Fruit fly (Drosophila melanogaster): ENCODE results near the gene CG42488.

The CG42488 gene

DNA sequence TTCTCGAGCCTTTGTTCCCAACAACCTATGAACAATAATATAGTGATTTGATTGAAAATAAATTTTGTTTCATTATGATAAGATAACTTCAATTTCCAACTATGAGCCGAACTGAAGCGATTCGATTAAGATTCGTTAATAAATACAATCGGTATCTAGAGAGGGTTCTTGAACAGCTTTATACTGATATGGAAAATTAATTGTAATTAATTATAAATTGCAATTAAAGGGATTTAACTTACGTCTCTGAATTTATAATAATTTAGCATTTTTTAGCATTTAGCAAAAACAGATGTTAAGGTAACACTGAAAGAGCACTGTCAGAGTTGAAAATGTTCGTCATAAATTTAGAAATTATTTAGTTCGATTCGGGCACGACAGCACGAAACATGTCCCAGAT, 23.1 kb downstream of the CG42488 start, which contains the start of gene CG5111:
CG5111 (plus strand) TSS at position 301 of the 400 bp plus-strand sequence.
- TF ChIP-seq CG11902 (GFP tag; optimal IDR thresholded peaks at IDR 0.05) (no peak), net (GFP tag; optimal IDR thresholded peaks at IDR 0.05) (no peak), fd59A (GFP tag; optimal IDR thresholded peaks at IDR 0.05) (no peak)

DNA sequence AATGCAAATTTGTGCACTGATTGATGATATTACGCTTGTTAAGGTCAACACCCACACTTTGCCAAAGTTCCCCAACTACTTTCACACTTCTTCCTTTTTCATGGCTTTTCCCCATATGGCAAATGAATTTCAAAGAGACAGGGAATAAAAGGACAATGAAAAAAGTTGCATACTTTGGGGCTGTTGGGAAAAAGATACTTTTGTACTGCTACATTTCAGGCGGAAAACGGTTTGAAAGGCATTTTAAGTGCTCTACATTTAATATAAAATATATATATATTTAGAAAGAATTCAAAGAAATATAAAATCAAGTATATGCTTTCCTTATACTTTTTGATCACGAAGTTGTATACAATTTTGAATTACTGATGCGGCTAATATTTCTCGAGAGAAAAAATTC, 29.9 kb downstream of the CG42488 start:
- TF ChIP-seq Lpt (GFP tag; optimal IDR thresholded peaks at IDR 0.05) (no peak), Met (GFP tag; optimal IDR thresholded peaks at IDR 0.05) (no peak), fd59A (GFP tag; optimal IDR thresholded peaks at IDR 0.05) (no peak), Smox (GFP tag; optimal IDR thresholded peaks at IDR 0.05) (no peak), CG6808 (GFP tag; optimal IDR thresholded peaks at IDR 0.05) (no peak), vri (GFP tag; optimal IDR thresholded peaks at IDR 0.05) (no peak), Eip78C (GFP tag) (no peak)

DNA sequence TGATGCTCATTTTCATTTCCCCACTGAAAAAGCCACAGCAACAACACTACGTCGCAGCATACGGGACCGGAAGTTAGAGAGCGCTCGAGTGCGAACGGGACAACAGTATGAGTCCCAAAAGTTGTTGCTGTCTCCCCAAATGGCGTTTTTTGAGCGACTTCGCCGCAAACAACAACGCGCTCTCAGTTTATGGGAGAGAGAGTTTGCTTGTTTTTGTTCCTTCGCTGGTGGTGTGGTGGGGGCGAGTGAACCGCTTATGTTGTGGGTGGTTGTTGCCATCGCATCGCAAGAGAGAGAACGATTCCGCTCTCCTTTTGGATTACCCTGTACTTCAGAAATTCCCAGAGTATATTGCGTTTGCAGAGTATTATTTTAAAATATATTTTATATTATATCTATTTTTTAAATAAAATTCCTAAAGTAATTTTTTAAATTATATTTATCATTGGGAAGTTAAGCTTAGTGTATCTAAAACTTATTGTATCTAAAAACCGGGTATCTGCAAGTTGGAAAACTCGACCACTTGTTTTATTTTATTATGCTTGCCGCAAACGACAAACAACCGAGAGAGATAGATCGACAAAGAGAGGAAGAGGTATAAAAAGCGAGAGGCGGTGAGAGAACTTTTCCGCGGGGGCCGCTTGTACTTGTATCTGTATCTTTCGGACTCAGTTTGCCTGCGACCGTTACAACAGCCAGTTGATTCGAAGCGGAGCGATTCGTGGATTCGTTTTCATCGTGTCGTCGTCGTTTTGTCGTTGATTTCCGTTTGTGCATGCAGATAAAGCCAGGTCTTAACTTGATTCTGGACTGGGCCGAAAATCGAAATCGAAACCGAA, 32.8 kb downstream of the CG42488 start, which contains the start of gene msi:
msi (plus strand) TSS at position 669 of the 839 bp plus-strand sequence.
- TF ChIP-seq Ets96B (tag; optimal IDR thresholded peaks at IDR 0.05) (peak; percentile 99), pdm3 (GFP tag; optimal IDR thresholded peaks at IDR 0.05) (peak; percentile 85), Sox102F (GFP tag; optimal IDR thresholded peaks at IDR 0.05) (peak; percentile 89), fkh (GFP tag; optimal IDR thresholded peaks at IDR 0.05) (peak; percentile 82), salr (GFP tag; optimal IDR thresholded peaks at IDR 0.05) (peak; percentile 84 to 97), Eip78C (GFP tag) (peak; percentile 99), lz (GFP tag; optimal IDR thresholded peaks at IDR 0.05) (peak; percentile 90), CG9139 (GFP tag; optimal IDR thresholded peaks at IDR 0.05) (peak; percentile 95), Ets21C (GFP tag; optimal IDR thresholded peaks at IDR 0.05) (peak; percentile 69), CG34406 (GFP tag; optimal IDR thresholded peaks at IDR 0.05) (peak; percentile 98), dsx (GFP tag; optimal IDR thresholded peaks at IDR 0.05; ENCODE audit: poor library complexity, severe bottlenecking) (peak; percentile 98), Sox14 (GFP tag; optimal IDR thresholded peaks at IDR 0.05) (peak; percentile 90), topi (GFP tag; optimal IDR thresholded peaks at IDR 0.05) (peak; percentile 92), CG31627 (GFP tag; optimal IDR thresholded peaks at IDR 0.05) (peak; percentile 77), eg (GFP tag; IDR thresholded peaks at IDR 0.05) (peak; percentile 98), CG7368 (GFP tag; optimal IDR thresholded peaks at IDR 0.05) (peak; percentile 92), dac (GFP tag; optimal IDR thresholded peaks at IDR 0.05) (peak; percentile 93), Sox15 (GFP tag; optimal IDR thresholded peaks at IDR 0.05) (peak; percentile 89), CG3919 (GFP tag; optimal IDR thresholded peaks at IDR 0.05) (peak; percentile 96), acj6 (GFP tag; optimal IDR thresholded peaks at IDR 0.05) (peak; percentile 95), Gug (GFP tag; IDR thresholded peaks at IDR 0.05) (peak; percentile 98), CG1621 (tag; optimal IDR thresholded peaks at IDR 0.05) (peak; percentile 83), CG6808 (GFP tag; optimal IDR thresholded peaks at IDR 0.05) (peak; percentile 93), CG11294 (GFP tag; IDR thresholded peaks at IDR 0.05) (peak; percentile 97), CG6163 (GFP tag; IDR thresholded peaks at IDR 0.05) (peak; percentile 98), achi (GFP tag; optimal IDR thresholded peaks at IDR 0.05) (peak; percentile 98), CG6276 (GFP tag; optimal IDR thresholded peaks at IDR 0.05) (peak; percentile 98), esn (GFP tag; optimal IDR thresholded peaks at IDR 0.05) (peak; percentile 97), spab (GFP tag; optimal IDR thresholded peaks at IDR 0.05) (peak; percentile 97), CG8632 (GFP tag; optimal IDR thresholded peaks at IDR 0.05) (peak; percentile 98), CG3032 (tag; optimal IDR thresholded peaks at IDR 0.05) (peak; percentile 99), CG10669 (GFP tag; optimal IDR thresholded peaks at IDR 0.05) (peak; percentile 96), ss (GFP tag; optimal IDR thresholded peaks at IDR 0.05) (peak; percentile 97 to 98), CG4318 (GFP tag; optimal IDR thresholded peaks at IDR 0.05) (peak; percentile 97), CG8319 (GFP tag; optimal IDR thresholded peaks at IDR 0.05) (peak; percentile 91), cyc (GFP tag; optimal IDR thresholded peaks at IDR 0.05) (peak; percentile 87), CG8119 (GFP tag; IDR thresholded peaks at IDR 0.05) (peak; percentile 100), Hr39 (GFP tag; optimal IDR thresholded peaks at IDR 0.05) (peak; percentile 80), CG6792 (GFP tag; optimal IDR thresholded peaks at IDR 0.05) (peak; percentile 96), Smox (GFP tag; optimal IDR thresholded peaks at IDR 0.05) (peak; percentile 87)
